Worm (Caenorhabditis elegans) whole organism, L2 larva: ENCODE data around the gene F13E9.13.

Experiments
- dmd-4 ChIP-seq: sonication (generic microtip); optimal IDR thresholded peaks from 2 replicates; lab custom pipeline; 2017; ENCODE audit warnings: missing biosample characterization, missing genetic modification characterization
- gmeb-1 ChIP-seq: fragments of 150-350 bp; optimal IDR thresholded peaks from 2 replicates; lab custom pipeline; 2014; ENCODE audit warnings: missing biosample characterization, missing genetic modification characterization
- nhr-11 ChIP-seq: fragments of 150-350 bp; optimal IDR thresholded peaks from 2 replicates; lab custom pipeline; 2014; ENCODE audit warnings: missing biosample characterization, missing genetic modification characterization
- nhr-12 ChIP-seq: fragments of 150-350 bp; optimal IDR thresholded peaks from 2 replicates; lab custom pipeline; 2014; ENCODE audit warnings: missing biosample characterization, missing genetic modification characterization
- nhr-23 ChIP-seq: fragments of 150-350 bp; optimal IDR thresholded peaks from 2 replicates; lab custom pipeline; 2014; ENCODE audit warnings: missing biosample characterization, missing genetic modification reagents, missing genetic modification characterization

ce11 chrIV:10902476-10902875, 21.1 kb downstream of the F13E9.13 start:
- TF ChIP-seq gmeb-1 (tag; lab: Kevin White, UChicago) (no peak), dmd-4 (tag; lab: Kevin White, UChicago) (no peak), nhr-12 (tag; lab: Kevin White, UChicago) (no peak), nhr-23 (tag; lab: Kevin White, UChicago) (no peak), nhr-11 (no peak)
